Worm (Caenorhabditis elegans) whole organism, L3 larva: Measurements from ENCODE around the gene grd-4.
"Not testable (repeated sequence)": the region's sequence is repeated elsewhere in the genome, so short reads cannot be mapped to it uniquely, and the experiment has no call there.

Source experiments
- R02D3.7 ChIP-seq: fragments of 150-350 bp; optimal IDR thresholded peaks from 2 replicates; lab custom pipeline; 2014; ENCODE audit warnings: missing biosample characterization, missing genetic modification characterization
- ZK546.5 ChIP-seq: sonication (generic microtip); optimal IDR thresholded peaks from 2 replicates; lab custom pipeline; 2017; ENCODE audit warnings: missing biosample characterization, missing genetic modification characterization
- aly-2 ChIP-seq: fragments of 150-350 bp; optimal IDR thresholded peaks from 2 replicates; lab custom pipeline; 2014; ENCODE audit warnings: missing biosample characterization, missing genetic modification characterization
- ama-1 ChIP-seq: fragments of 150-350 bp; optimal IDR thresholded peaks from 2 replicates; lab custom pipeline; 2018
- ceh-16 ChIP-seq: sonication (generic microtip); optimal IDR thresholded peaks from 2 replicates; lab custom pipeline; 2017; ENCODE audit warnings: missing biosample characterization, missing genetic modification characterization
- ceh-28 ChIP-seq: fragments of 150-350 bp; optimal IDR thresholded peaks from 2 replicates; lab custom pipeline; 2014; ENCODE audit warnings: missing biosample characterization, missing genetic modification reagents, missing genetic modification characterization
- ceh-82 ChIP-seq: fragments of 150-350 bp; optimal IDR thresholded peaks from 2 replicates; lab custom pipeline; 2014; ENCODE audit warnings: missing biosample characterization, missing genetic modification characterization
- ceh-9 ChIP-seq: sonication (generic microtip); optimal IDR thresholded peaks from 2 replicates; lab custom pipeline; 2018; ENCODE audit warnings: missing biosample characterization, missing genetic modification characterization
- egl-27 ChIP-seq: sonication (generic microtip); optimal IDR thresholded peaks from 4 replicates; lab custom pipeline; 2017; ENCODE audit warnings: missing biosample characterization, missing genetic modification reagents, missing genetic modification characterization
- egl-5 ChIP-seq: fragments of 150-350 bp; optimal IDR thresholded peaks from 2 replicates; lab custom pipeline; 2017; ENCODE audit warnings: missing biosample characterization, missing genetic modification reagents, missing genetic modification characterization, inconsistent platforms
- elt-1 ChIP-seq: fragments of 150-350 bp; optimal IDR thresholded peaks from 2 replicates; lab custom pipeline; 2014; ENCODE audit warnings: missing biosample characterization, missing genetic modification characterization
- elt-2 ChIP-seq: sonication (generic microtip); optimal IDR thresholded peaks from 2 replicates; lab custom pipeline; 2016; ENCODE audit warnings: missing genetic modification reagents, mild to moderate bottlenecking, missing genetic modification characterization, missing compliant biosample characterization
- elt-3 ChIP-seq, 3 experiments: fragments of 150-350 bp in 1 of 3; sonication (generic microtip) in 2 of 3; optimal IDR thresholded peaks; 2 replicates in 2 of 3; 4 replicates in 1 of 3; lab custom pipeline; 2014 to 2017; ENCODE audit warnings: missing biosample characterization in 3 of 3, missing genetic modification characterization in 3 of 3
- eor-1 ChIP-seq, 2 experiments: fragments of 150-350 bp; optimal IDR thresholded peaks; 2 replicates each; lab custom pipeline; 2014 to 2018; ENCODE audit warnings: missing biosample characterization in 2 of 2, missing genetic modification characterization in 2 of 2
- fkh-10 ChIP-seq: sonication (generic microtip); optimal IDR thresholded peaks from 2 replicates; lab custom pipeline; 2017; ENCODE audit warnings: missing biosample characterization, missing genetic modification reagents, missing genetic modification characterization
- fkh-2 ChIP-seq: fragments of 150-350 bp; optimal IDR thresholded peaks from 2 replicates; lab custom pipeline; 2014; ENCODE audit warnings: missing biosample characterization, missing genetic modification reagents, missing genetic modification characterization
- fos-1 ChIP-seq: fragments of 150-350 bp; optimal IDR thresholded peaks from 2 replicates; lab custom pipeline; 2014; ENCODE audit warnings: missing biosample characterization, missing genetic modification characterization
- jun-1 ChIP-seq: fragments of 150-350 bp; optimal IDR thresholded peaks from 2 replicates; lab custom pipeline; 2014; ENCODE audit warnings: missing biosample characterization, missing genetic modification reagents, missing genetic modification characterization
- lin-15B ChIP-seq: fragments of 150-350 bp; optimal IDR thresholded peaks from 2 replicates; lab custom pipeline; 2014; ENCODE audit warnings: missing biosample characterization, missing genetic modification characterization
- mml-1 ChIP-seq: fragments of 150-350 bp; sonication (generic microtip); optimal IDR thresholded peaks from 3 replicates; lab custom pipeline; 2014; ENCODE audit warnings: missing biosample characterization, missing genetic modification characterization
- nfya-1 ChIP-seq: sonication (generic microtip); optimal IDR thresholded peaks from 2 replicates; lab custom pipeline; 2017; ENCODE audit warnings: missing genetic modification characterization, mild to moderate bottlenecking, missing compliant biosample characterization, antibody characterized with exemption, moderate library complexity; ENCODE audit not compliant: insufficient read depth
- nhr-11 ChIP-seq: fragments of 150-350 bp; optimal IDR thresholded peaks from 2 replicates; lab custom pipeline; 2014; ENCODE audit warnings: missing biosample characterization, missing genetic modification characterization
- nhr-12 ChIP-seq: fragments of 150-350 bp; optimal IDR thresholded peaks from 2 replicates; lab custom pipeline; 2014; ENCODE audit warnings: missing biosample characterization, missing genetic modification characterization
- nhr-23 ChIP-seq: fragments of 150-350 bp; optimal IDR thresholded peaks from 2 replicates; lab custom pipeline; 2014; ENCODE audit warnings: missing biosample characterization, missing genetic modification reagents, missing genetic modification characterization
- nhr-237 ChIP-seq: fragments of 150-350 bp; optimal IDR thresholded peaks from 2 replicates; lab custom pipeline; 2014; ENCODE audit warnings: missing biosample characterization, missing genetic modification characterization
- nhr-25 ChIP-seq: sonication (generic microtip); optimal IDR thresholded peaks from 2 replicates; lab custom pipeline; 2017; ENCODE audit warnings: missing biosample characterization, missing genetic modification characterization
- nhr-28 ChIP-seq: fragments of 150-350 bp; optimal IDR thresholded peaks from 2 replicates; lab custom pipeline; 2014; ENCODE audit warnings: missing biosample characterization, missing genetic modification characterization
- nhr-43 ChIP-seq: sonication (generic microtip); optimal IDR thresholded peaks from 2 replicates; lab custom pipeline; 2016; ENCODE audit warnings: mild to moderate bottlenecking, missing genetic modification characterization, missing compliant biosample characterization; ENCODE audit not compliant: poor library complexity, severe bottlenecking
- nhr-76 ChIP-seq: fragments of 150-350 bp; sonication (generic microtip); optimal IDR thresholded peaks from 5 replicates; lab custom pipeline; 2014; ENCODE audit warnings: missing biosample characterization, missing genetic modification characterization
- nhr-77 ChIP-seq: fragments of 150-350 bp; optimal IDR thresholded peaks from 2 replicates; lab custom pipeline; 2014; ENCODE audit warnings: missing biosample characterization, missing genetic modification characterization
- pha-4 ChIP-seq: fragments of 150-350 bp; optimal IDR thresholded peaks from 2 replicates; lab custom pipeline; 2014; ENCODE audit warnings: missing biosample characterization, missing genetic modification reagents, missing genetic modification characterization
- pqm-1 ChIP-seq: fragments of 150-350 bp; optimal IDR thresholded peaks from 2 replicates; lab custom pipeline; 2017; ENCODE audit warnings: missing biosample characterization, missing genetic modification characterization, inconsistent platforms
- sea-2 ChIP-seq: fragments of 150-350 bp; sonication (generic microtip); optimal IDR thresholded peaks from 4 replicates; lab custom pipeline; 2014; ENCODE audit warnings: missing biosample characterization, missing genetic modification reagents, missing genetic modification characterization
- skn-1 ChIP-seq: fragments of 150-350 bp; optimal IDR thresholded peaks from 2 replicates; lab custom pipeline; 2014; ENCODE audit warnings: missing biosample characterization, missing genetic modification characterization
- snpc-4 ChIP-seq: fragments of 150-350 bp; optimal IDR thresholded peaks from 2 replicates; lab custom pipeline; 2014; ENCODE audit warnings: missing biosample characterization, missing genetic modification characterization
- unc-39 ChIP-seq: sonication (generic microtip); optimal IDR thresholded peaks from 4 replicates; lab custom pipeline; 2017; ENCODE audit warnings: missing biosample characterization, missing genetic modification characterization
- zag-1 ChIP-seq: fragments of 150-350 bp; optimal IDR thresholded peaks from 2 replicates; lab custom pipeline; 2014; ENCODE audit warnings: missing biosample characterization, missing genetic modification characterization
- ztf-11 ChIP-seq: fragments of 150-350 bp; optimal IDR thresholded peaks from 2 replicates; lab custom pipeline; 2014; ENCODE audit warnings: missing biosample characterization, missing genetic modification characterization
- ztf-4 ChIP-seq: fragments of 150-350 bp; optimal IDR thresholded peaks from 2 replicates; lab custom pipeline; 2014; ENCODE audit warnings: missing biosample characterization, missing genetic modification characterization

Gene grd-4

ce11 chrX:8527950-8528349 is 26.9 kb downstream of the grd-4 start, which contains the start of gene flp-5:
Gene flp-5 (plus strand): TSS chrX:8528250.
- TF ChIP-seq unc-39 (tag; lab: Kevin White, UChicago) (no peak), ceh-9 (tag; lab: Kevin White, UChicago) (no peak), nhr-11 (tag; lab: Kevin White, UChicago) (no peak), elt-2 (tag; lab: Kevin White, UChicago) (no peak), R02D3.7 (no peak), nhr-237 (tag; lab: Kevin White, UChicago) (no peak), nhr-43 (tag; lab: Kevin White, UChicago) (no peak), nhr-77 (tag; lab: Kevin White, UChicago) (no peak), nhr-76 (no peak), elt-3 (tag; optimal IDR thresholded peaks at IDR 0.05; lab: Kevin White, UChicago) (no peak)

- TF ChIP-seq eor-1 (tag; optimal IDR thresholded peaks at IDR 0.05; lab: Kevin White, UChicago); egl-5; egl-27 (tag; lab: Kevin White, UChicago): not testable (repeated sequence)
Observed at ce11 chrX:8535006-8535405, 34.0 kb downstream of the grd-4 start, which contains the start of gene nspc-1. Gene nspc-1 (minus strand): TSS chrX:8535106.

- TF ChIP-seq fos-1 (tag; lab: Kevin White, UChicago) (no peak), aly-2 (tag; lab: Kevin White, UChicago) (no peak), zag-1 (no peak), nhr-11 (tag; lab: Kevin White, UChicago) (no peak), elt-1 (tag; lab: Kevin White, UChicago) (no peak), skn-1 (tag; lab: Kevin White, UChicago) (no peak), eor-1 (tag; optimal IDR thresholded peaks at IDR 0.05; lab: Kevin White, UChicago) (no peak), nhr-12 (tag; lab: Kevin White, UChicago) (no peak), unc-39 (tag; lab: Kevin White, UChicago) (no peak), nhr-28 (tag; lab: Kevin White, UChicago) (no peak), ztf-11 (tag; lab: Kevin White, UChicago) (no peak)
Observed at ce11 chrX:8536791-8537190, 35.8 kb downstream of the grd-4 start, which contains the start of gene nspc-3. Gene nspc-3 (plus strand): TSS chrX:8537091.

ce11 chrX:8538262-8538776 is 37.3 kb downstream of the grd-4 start, which contains the start of the genes nspc-4 and nspc-5:
Gene nspc-4 (minus strand): TSS chrX:8538362.
Gene nspc-5 (plus strand): TSS chrX:8538726.
- TF ChIP-seq nhr-23, fkh-2, ztf-11 (tag; lab: Kevin White, UChicago): not testable (repeated sequence)

ce11 chrX:8541562-8541961 is 40.5 kb downstream of the grd-4 start, which contains the start of gene nspc-7:
Gene nspc-7 (plus strand): TSS chrX:8541862.
- not testable (repeated sequence) for TF ChIP-seq jun-1 (tag; lab: Kevin White, UChicago); eor-1 (tag; optimal IDR thresholded peaks at IDR 0.05; lab: Kevin White, UChicago); zag-1

- TF ChIP-seq ZK546.5 (tag; lab: Kevin White, UChicago) (no peak), ceh-82 (tag; lab: Kevin White, UChicago) (no peak), pha-4 (peak; percentile 94), nhr-28 (tag; lab: Kevin White, UChicago) (no peak), ama-1 (peak; percentile 69), ztf-4 (peak; percentile 35), sea-2 (no peak), nhr-12 (tag; lab: Kevin White, UChicago) (no peak), elt-2 (tag; lab: Kevin White, UChicago) (peak; percentile 91), egl-27 (tag; lab: Kevin White, UChicago) (peak; percentile 75), lin-15B (tag; lab: Kevin White, UChicago) (peak; percentile 79), nhr-11 (tag; lab: Kevin White, UChicago) (no peak), nhr-25 (peak; percentile 91), R02D3.7 (peak; percentile 28), fkh-2 (tag; lab: Kevin White, UChicago) (no peak), fkh-10 (GFP tag; lab: Kevin White, UChicago) (peak; percentile 4), nhr-237 (tag; lab: Kevin White, UChicago) (no peak), ceh-28 (tag; lab: Kevin White, UChicago) (peak; percentile 65), nfya-1 (tag; lab: Kevin White, UChicago) (peak; percentile 88), unc-39 (tag; lab: Kevin White, UChicago) (no peak), ceh-16 (tag; lab: Kevin White, UChicago) (no peak), ztf-11 (tag; lab: Kevin White, UChicago) (no peak), nhr-43 (tag; lab: Kevin White, UChicago) (peak; percentile 57), snpc-4 (peak; percentile 89), elt-1 (tag; lab: Kevin White, UChicago) (peak; percentile 40), pqm-1 (tag; lab: Kevin White, UChicago) (peak; percentile 67), eor-1 (tag; optimal IDR thresholded peaks at IDR 0.05; lab: Kevin White, UChicago) (no peak), ceh-9 (tag; lab: Kevin White, UChicago) (no peak), mml-1 (tag; lab: Kevin White, UChicago) (no peak)
Observed at ce11 chrX:8545971-8546442, 45.0 kb downstream of the grd-4 start, which contains the start of gene sdha-1. Gene sdha-1 (minus strand): TSS chrX:8546021.
